Fruit fly (Drosophila melanogaster) whole organism, embryonic: ENCODE results near the gene SMC6.
A peak's percentile ranks its signal among the peaks of the same experiment; 100 is the strongest.

Source experiments
- ATbp ChIP-seq: fragments of 200-800 bp; sonication (Bioruptor generic); optimal IDR thresholded peaks from 2 replicates; lab custom pipeline; 2017; ENCODE audit warnings: missing biosample characterization, mild to moderate bottlenecking, missing genetic modification characterization, missing genetic modification reagents
- BEAF-32 ChIP-seq: fragments of 200-800 bp; sonication (Bioruptor generic); optimal IDR thresholded peaks from 3 replicates; lab custom pipeline; 2017; ENCODE audit warnings: missing biosample characterization, missing genetic modification characterization, mild to moderate bottlenecking, moderate library complexity, missing genetic modification reagents
- Blimp-1 ChIP-seq: fragments of 200-800 bp; sonication (Bioruptor generic); optimal IDR thresholded peaks from 3 replicates; lab custom pipeline; 2018; ENCODE audit warnings: missing biosample characterization, missing genetic modification characterization, mild to moderate bottlenecking, moderate library complexity, missing genetic modification reagents
- CG12155 ChIP-seq: fragments of 200-800 bp; sonication (Bioruptor generic); optimal IDR thresholded peaks from 3 replicates; lab custom pipeline; 2016; ENCODE audit warnings: missing biosample characterization, missing genetic modification characterization
- CG12219 ChIP-seq: fragments of 200-800 bp; sonication (Bioruptor generic); optimal IDR thresholded peaks from 3 replicates; lab custom pipeline; 2018; ENCODE audit warnings: missing biosample characterization, mild to moderate bottlenecking, missing genetic modification characterization
- CG12299 ChIP-seq: fragments of 200-800 bp; sonication (Bioruptor generic); optimal IDR thresholded peaks from 2 replicates; lab custom pipeline; 2018; ENCODE audit warnings: missing biosample characterization, mild to moderate bottlenecking, missing genetic modification characterization
- CG13775 ChIP-seq: fragments of 200-800 bp; sonication (Bioruptor generic); optimal IDR thresholded peaks from 3 replicates; lab custom pipeline; 2017; ENCODE audit warnings: missing biosample characterization, mild to moderate bottlenecking, missing genetic modification characterization
- CG14710 ChIP-seq: fragments of 200-800 bp; sonication (Bioruptor generic); optimal IDR thresholded peaks from 3 replicates; lab custom pipeline; 2019; ENCODE audit warnings: missing biosample characterization, mild to moderate bottlenecking, missing genetic modification characterization, moderate library complexity
- CG2116 ChIP-seq: fragments of 200-800 bp; sonication (Bioruptor generic); optimal IDR thresholded peaks from 3 replicates; lab custom pipeline; 2018; ENCODE audit warnings: missing biosample characterization, mild to moderate bottlenecking, missing genetic modification characterization
- CG33557 ChIP-seq: fragments of 200-800 bp; sonication (Bioruptor generic); optimal IDR thresholded peaks from 2 replicates; lab custom pipeline; 2019; ENCODE audit warnings: missing biosample characterization, mild to moderate bottlenecking, missing genetic modification characterization, moderate library complexity
- CG42726 ChIP-seq: fragments of 200-800 bp; sonication (Bioruptor generic); IDR thresholded peaks from 2 replicates; pipeline ENCODE4 v1.3.6; 2022; ENCODE audit warnings: missing biosample characterization, missing genetic modification characterization; ENCODE audit not compliant: partially characterized antibody
- CG6654 ChIP-seq: fragments of 200-800 bp; sonication (Bioruptor generic); optimal IDR thresholded peaks from 2 replicates; lab custom pipeline; 2017; ENCODE audit warnings: missing biosample characterization, mild to moderate bottlenecking, missing genetic modification characterization
- CG7745 ChIP-seq: fragments of 200-800 bp; sonication (Bioruptor generic); optimal IDR thresholded peaks from 2 replicates; lab custom pipeline; 2018; ENCODE audit warnings: missing biosample characterization, mild to moderate bottlenecking, missing genetic modification characterization, moderate library complexity
- CG7839 ChIP-seq: fragments of 200-800 bp; sonication (Bioruptor generic); optimal IDR thresholded peaks from 3 replicates; lab custom pipeline; 2018; ENCODE audit warnings: missing biosample characterization, mild to moderate bottlenecking, missing genetic modification characterization, moderate library complexity
- CG8281 ChIP-seq: fragments of 200-800 bp; sonication (Bioruptor generic); optimal IDR thresholded peaks from 2 replicates; lab custom pipeline; 2018; ENCODE audit warnings: missing biosample characterization, mild to moderate bottlenecking, missing genetic modification characterization, moderate library complexity
- Dip2 ChIP-seq: fragments of 200-800 bp; sonication (Bioruptor generic); IDR thresholded peaks from 2 replicates; pipeline ENCODE4 v1.3.6; 2022; ENCODE audit warnings: missing biosample characterization, missing genetic modification characterization
- HLH54F ChIP-seq: fragments of 200-800 bp; sonication (Bioruptor generic); optimal IDR thresholded peaks from 3 replicates; lab custom pipeline; 2016; ENCODE audit warnings: missing biosample characterization, missing genetic modification characterization
- HmgZ ChIP-seq: fragments of 200-800 bp; sonication (Bioruptor generic); optimal IDR thresholded peaks from 2 replicates; lab custom pipeline; 2018; ENCODE audit warnings: missing biosample characterization, mild to moderate bottlenecking, missing genetic modification characterization
- MBD-R2 ChIP-seq: fragments of 200-800 bp; sonication (Bioruptor generic); IDR thresholded peaks from 2 replicates; pipeline ENCODE4 v1.3.6; 2022; ENCODE audit warnings: missing biosample characterization, missing genetic modification characterization
- MTF-1 ChIP-seq: fragments of 200-800 bp; sonication (Bioruptor generic); optimal IDR thresholded peaks from 2 replicates; lab custom pipeline; 2018; ENCODE audit warnings: missing biosample characterization, mild to moderate bottlenecking, missing genetic modification characterization, borderline replicate concordance
- Meics ChIP-seq: fragments of 200-800 bp; sonication (Bioruptor generic); optimal IDR thresholded peaks from 2 replicates; lab custom pipeline; 2017; ENCODE audit warnings: missing biosample characterization, mild to moderate bottlenecking, missing genetic modification characterization
- Neu2 ChIP-seq: fragments of 200-800 bp; sonication (Bioruptor generic); optimal IDR thresholded peaks from 3 replicates; lab custom pipeline; 2016; ENCODE audit warnings: missing biosample characterization, missing genetic modification characterization, borderline replicate concordance
- NfI ChIP-seq: fragments of 200-800 bp; sonication (Bioruptor generic); optimal IDR thresholded peaks from 3 replicates; lab custom pipeline; 2018; ENCODE audit warnings: missing biosample characterization, mild to moderate bottlenecking, missing genetic modification characterization, moderate library complexity
- Six4 ChIP-seq: fragments of 200-800 bp; sonication (Bioruptor generic); optimal IDR thresholded peaks from 2 replicates; lab custom pipeline; 2016; ENCODE audit warnings: missing biosample characterization, missing genetic modification characterization
- Sox100B ChIP-seq: fragments of 200-800 bp; sonication (Bioruptor generic); optimal IDR thresholded peaks from 3 replicates; lab custom pipeline; 2018; ENCODE audit warnings: missing biosample characterization, mild to moderate bottlenecking, missing genetic modification characterization
- Ssrp ChIP-seq: fragments of 200-800 bp; sonication (Bioruptor generic); optimal IDR thresholded peaks from 2 replicates; lab custom pipeline; 2018; ENCODE audit warnings: missing biosample characterization, mild to moderate bottlenecking, missing genetic modification characterization, moderate library complexity
- ab ChIP-seq: fragments of 200-800 bp; sonication (Bioruptor generic); optimal IDR thresholded peaks from 2 replicates; lab custom pipeline; 2016; ENCODE audit warnings: missing biosample characterization, missing genetic modification characterization
- az2 ChIP-seq: fragments of 200-800 bp; sonication (Bioruptor generic); optimal IDR thresholded peaks from 3 replicates; lab custom pipeline; 2016; ENCODE audit warnings: missing biosample characterization, missing genetic modification characterization
- bcd ChIP-seq: fragments of 200-800 bp; sonication (Bioruptor generic); optimal IDR thresholded peaks from 2 replicates; lab custom pipeline; 2017; ENCODE audit warnings: missing biosample characterization, mild to moderate bottlenecking, missing genetic modification characterization
- croc ChIP-seq: fragments of 200-800 bp; sonication (Bioruptor generic); conservative IDR thresholded peaks from 3 replicates; pipeline ENCODE4 v1.3.6; 2022; ENCODE audit warnings: missing biosample characterization, missing genetic modification characterization
- crol ChIP-seq: fragments of 200-800 bp; sonication (Bioruptor generic); IDR thresholded peaks from 2 replicates; pipeline ENCODE4 v1.3.6; 2022; ENCODE audit warnings: missing biosample characterization, missing genetic modification characterization
- da ChIP-seq: fragments of 200-800 bp; sonication (Bioruptor generic); optimal IDR thresholded peaks from 2 replicates; lab custom pipeline; 2016; ENCODE audit warnings: missing biosample characterization, missing genetic modification characterization
- en ChIP-seq: fragments of 200-800 bp; sonication (Bioruptor generic); optimal IDR thresholded peaks from 2 replicates; lab custom pipeline; 2016; ENCODE audit warnings: missing biosample characterization, missing genetic modification characterization
- esg ChIP-seq: fragments of 200-800 bp; sonication (Bioruptor generic); conservative IDR thresholded peaks from 2 replicates; pipeline ENCODE4 v1.3.6; 2022; ENCODE audit warnings: missing biosample characterization, missing genetic modification characterization
- gsb-n ChIP-seq: fragments of 200-800 bp; sonication (Bioruptor generic); optimal IDR thresholded peaks from 3 replicates; lab custom pipeline; 2018; ENCODE audit warnings: missing biosample characterization, mild to moderate bottlenecking, missing genetic modification characterization
- gt ChIP-seq: fragments of 200-800 bp; sonication (Bioruptor generic); IDR thresholded peaks from 2 replicates; pipeline ENCODE4 v1.3.6; 2022; ENCODE audit warnings: missing biosample characterization, missing genetic modification characterization
- inv ChIP-seq: fragments of 200-800 bp; sonication (Bioruptor generic); IDR thresholded peaks from 2 replicates; pipeline ENCODE4 v1.3.6; 2022; ENCODE audit warnings: missing biosample characterization, missing genetic modification characterization; ENCODE audit not compliant: partially characterized antibody
- maf-S ChIP-seq: fragments of 200-800 bp; sonication (Bioruptor generic); optimal IDR thresholded peaks from 2 replicates; lab custom pipeline; 2016; ENCODE audit warnings: missing biosample characterization, missing genetic modification characterization
- nerfin-2 ChIP-seq: fragments of 200-800 bp; sonication (Bioruptor generic); IDR thresholded peaks from 2 replicates; pipeline ENCODE4 v1.3.6; 2022; ENCODE audit warnings: missing biosample characterization, missing genetic modification characterization; ENCODE audit not compliant: partially characterized antibody
- odd ChIP-seq: fragments of 200-800 bp; sonication (Bioruptor generic); optimal IDR thresholded peaks from 2 replicates; lab custom pipeline; 2017; ENCODE audit warnings: missing biosample characterization, mild to moderate bottlenecking, missing genetic modification characterization
- pan ChIP-seq, 4 experiments: fragments of >200 bp in 3 of 4; fragments of 200-800 bp in 1 of 4; sonication (Bioruptor generic) in 1 of 4; optimal IDR thresholded peaks in 3 of 4; IDR thresholded peaks in 1 of 4; 2 replicates each; pipeline versions ENCODE4 v1.3.6 to Lab custom; 2017 to 2022; ENCODE audit warnings: missing biosample characterization in 2 of 4, missing genetic modification characterization in 2 of 4, mixed read lengths in 1 of 4
- row ChIP-seq: fragments of 200-800 bp; sonication (Bioruptor generic); IDR thresholded peaks from 3 replicates; pipeline ENCODE4 v1.3.6; 2022; ENCODE audit warnings: missing biosample characterization, missing genetic modification characterization
- salm ChIP-seq: fragments of 200-800 bp; sonication (Bioruptor generic); optimal IDR thresholded peaks from 2 replicates; lab custom pipeline; 2018; ENCODE audit warnings: missing biosample characterization, mild to moderate bottlenecking, missing genetic modification characterization
- sc ChIP-seq, 3 experiments: fragments of >200 bp in 2 of 3; fragments of 200-800 bp in 1 of 3; sonication (Bioruptor generic) in 1 of 3; optimal IDR thresholded peaks; 2 replicates in 2 of 3; 3 replicates in 1 of 3; lab custom pipeline; 2017; ENCODE audit warnings: mild to moderate bottlenecking in 1 of 3, missing biosample characterization in 1 of 3, missing genetic modification characterization in 1 of 3, missing genetic modification reagents in 1 of 3
- schlank ChIP-seq: fragments of 200-800 bp; sonication (Bioruptor generic); optimal IDR thresholded peaks from 2 replicates; lab custom pipeline; 2018; ENCODE audit warnings: missing biosample characterization, mild to moderate bottlenecking, missing genetic modification characterization
- shn ChIP-seq: fragments of 200-800 bp; sonication (Bioruptor generic); optimal IDR thresholded peaks from 3 replicates; lab custom pipeline; 2016; ENCODE audit warnings: missing biosample characterization, missing genetic modification characterization
- sob ChIP-seq: fragments of 200-800 bp; sonication (Bioruptor generic); IDR thresholded peaks from 2 replicates; pipeline ENCODE4 v1.3.6; 2022; ENCODE audit warnings: missing biosample characterization, missing genetic modification characterization
- stc ChIP-seq: fragments of 200-800 bp; sonication (Bioruptor generic); IDR thresholded peaks from 2 replicates; pipeline ENCODE4 v1.3.6; 2022; ENCODE audit warnings: missing biosample characterization, missing genetic modification characterization
- tup ChIP-seq: fragments of 200-800 bp; sonication (Bioruptor generic); optimal IDR thresholded peaks from 2 replicates; lab custom pipeline; 2016; ENCODE audit warnings: missing biosample characterization, mild to moderate bottlenecking, missing genetic modification characterization, moderate library complexity

Gene SMC6

dm6 chr3R:24186188-24186587 is 7.0 kb downstream of the SMC6 start, which contains the start of gene mora (continued):
- TF ChIP-seq schlank (no peak), Sox100B (GFP tag; lab: Kevin White, UChicago) (no peak), nerfin-2 (GFP tag; lab: Robert Waterston, UW) (no peak), tup (GFP tag; lab: Kevin White, UChicago) (no peak), CG12219 (no peak), Neu2 (no peak), CG33557 (GFP tag; lab: Kevin White, UChicago) (no peak), Six4 (no peak), ATbp (no peak), salm (tag; lab: Kevin White, UChicago) (no peak), BEAF-32 (GFP tag; lab: Kevin White, UChicago) (peak; percentile 47), HmgZ (tag; lab: Kevin White, UChicago) (no peak), gt (GFP tag; lab: Robert Waterston, UW) (no peak), NfI (GFP tag; lab: Kevin White, UChicago) (no peak), CG14710 (tag; lab: Kevin White, UChicago) (peak; percentile 40), odd (GFP tag; lab: Kevin White, UChicago) (no peak), pan (optimal IDR thresholded peaks at IDR 0.05; lab: Kevin White, UChicago) (no peak), pan (GFP tag; optimal IDR thresholded peaks at IDR 0.05 in 1 of 2, IDR thresholded peaks at IDR 0.05 in 1 of 2) (no peak), row (GFP tag; lab: Robert Waterston, UW) (peak; percentile 11; the same call in 1 of the 3 replicates), sob (GFP tag; lab: Robert Waterston, UW) (no peak), stc (no peak), bcd (no peak), crol (GFP tag; lab: Robert Waterston, UW) (0 out of 2 replicates have a peak, but pooled peaks have one; percentile 32), maf-S (no peak), MTF-1 (GFP tag; lab: Kevin White, UChicago) (no peak), CG13775 (GFP tag; lab: Kevin White, UChicago) (no peak), Meics (no peak), CG7745 (tag; lab: Kevin White, UChicago) (no peak), CG12155 (GFP tag; lab: Kevin White, UChicago) (no peak), MBD-R2 (peak; percentile 36; the same call in 1 of the 2 replicates), CG12299 (tag; lab: Kevin White, UChicago) (no peak), Blimp-1 (GFP tag; lab: Kevin White, UChicago) (no peak), en (GFP tag; lab: Kevin White, UChicago) (no peak), Dip2 (no peak), CG7839 (tag; lab: Kevin White, UChicago) (no peak), esg (GFP tag; lab: Robert Waterston, UW) (no peak), CG8281 (no peak), Ssrp (tag; lab: Kevin White, UChicago) (no peak), gsb-n (tag; lab: Kevin White, UChicago) (no peak), sc (optimal IDR thresholded peaks at IDR 0.05; lab: Kevin White, UChicago) (no peak), sc (GFP tag; optimal IDR thresholded peaks at IDR 0.05; lab: Kevin White, UChicago) (no peak), HLH54F (no peak), CG42726 (no peak), croc (GFP tag; lab: Robert Waterston, UW) (no peak), CG6654 (GFP tag; lab: Kevin White, UChicago) (no peak), da (GFP tag; lab: Kevin White, UChicago) (no peak), inv (GFP tag; lab: Robert Waterston, UW) (no peak), CG2116 (GFP tag; lab: Kevin White, UChicago) (peak; percentile 50), shn (GFP tag; lab: Kevin White, UChicago) (no peak), az2 (no peak), ab (GFP tag; lab: Kevin White, UChicago) (no peak)
